Worm (Caenorhabditis elegans): ENCODE data around the gene nlp-52.

- no peak for TF ChIP-seq med-1 (GFP tag; optimal IDR thresholded peaks at IDR 0.05; ENCODE audit: insufficient read depth)
- no peak for TF ChIP-seq flt-1 (GFP tag; IDR thresholded peaks at IDR 0.05)
- TF ChIP-seq ztf-29 (GFP tag; IDR thresholded peaks at IDR 0.05): no peak
- no peak for TF ChIP-seq T22C8.4 (GFP tag; IDR thresholded peaks at IDR 0.05)
- no peak for TF ChIP-seq klf-2 (GFP tag; conservative IDR thresholded peaks at IDR 0.05)
Measured at ce11 chrIII:757981-758380, 3.6 kb upstream of the nlp-52 start, which contains the start of gene T17H7.7.
